Fruit fly (Drosophila melanogaster) whole organism, embryonic: ENCODE data around the gene Art9.

ENCODE experiments used
- BEAF-32 ChIP-seq: fragments of 200-800 bp; sonication (Bioruptor generic); optimal IDR thresholded peaks from 3 replicates; lab custom pipeline; 2017; ENCODE audit warnings: missing biosample characterization, missing genetic modification characterization, mild to moderate bottlenecking, moderate library complexity, missing genetic modification reagents
- CG16779 ChIP-seq: fragments of 200-800 bp; sonication (Bioruptor generic); IDR thresholded peaks from 2 replicates; pipeline ENCODE4 v1.3.6; 2022; ENCODE audit warnings: missing biosample characterization, missing genetic modification characterization
- CG8281 ChIP-seq: fragments of 200-800 bp; sonication (Bioruptor generic); optimal IDR thresholded peaks from 2 replicates; lab custom pipeline; 2018; ENCODE audit warnings: missing biosample characterization, mild to moderate bottlenecking, missing genetic modification characterization, moderate library complexity
- HmgD ChIP-seq: fragments of 200-800 bp; sonication (Bioruptor generic); optimal IDR thresholded peaks from 3 replicates; lab custom pipeline; 2016; ENCODE audit warnings: missing biosample characterization, missing genetic modification characterization
- Lpt ChIP-seq: fragments of >200 bp; optimal IDR thresholded peaks from 2 replicates; lab custom pipeline; 2018; ENCODE audit warnings: missing biosample characterization, missing genetic modification characterization
- NfI ChIP-seq: fragments of 200-800 bp; sonication (Bioruptor generic); optimal IDR thresholded peaks from 3 replicates; lab custom pipeline; 2018; ENCODE audit warnings: missing biosample characterization, mild to moderate bottlenecking, missing genetic modification characterization, moderate library complexity
- Oaz ChIP-seq: fragments of 200-800 bp; sonication (Bioruptor generic); IDR thresholded peaks from 2 replicates; pipeline ENCODE4 v1.3.6; 2022; ENCODE audit warnings: missing biosample characterization, missing genetic modification characterization
- corto ChIP-seq: fragments of 200-800 bp; sonication (Bioruptor generic); optimal IDR thresholded peaks from 2 replicates; lab custom pipeline; 2016; ENCODE audit warnings: missing biosample characterization, mild to moderate bottlenecking, missing genetic modification characterization, moderate library complexity
- gsb ChIP-seq: fragments of 200-800 bp; sonication (Bioruptor generic); IDR thresholded peaks from 2 replicates; pipeline ENCODE4 v1.3.6; 2022; ENCODE audit warnings: missing biosample characterization, missing genetic modification characterization
- org-1 ChIP-seq: fragments of 200-800 bp; sonication (Bioruptor generic); optimal IDR thresholded peaks from 2 replicates; lab custom pipeline; 2017; ENCODE audit warnings: missing biosample characterization, missing genetic modification characterization

DNA sequence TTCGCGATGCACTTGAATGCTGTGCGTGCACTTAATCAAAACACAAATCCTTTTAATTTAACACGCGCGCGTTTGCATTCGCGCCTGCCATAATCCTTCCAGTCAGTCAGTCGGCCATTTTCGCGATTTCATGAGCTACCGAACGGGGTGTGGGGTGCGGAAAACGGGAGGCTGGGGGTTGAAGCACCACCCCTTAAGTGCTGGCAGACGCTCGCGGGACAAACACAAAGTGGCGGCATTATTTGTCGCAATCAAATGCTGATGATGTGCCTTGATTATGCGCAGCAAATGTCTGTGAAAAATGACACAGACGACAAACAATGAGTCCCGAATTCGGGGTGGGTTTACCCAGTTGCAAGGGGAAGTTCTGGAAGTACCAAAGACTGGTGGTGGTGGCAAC lies 47.7 kb downstream of the Art9 start:
- TF ChIP-seq BEAF-32 (GFP tag; lab: Kevin White, UChicago) (no peak), CG16779 (GFP tag; lab: Robert Waterston, UW) (no peak), NfI (GFP tag; lab: Kevin White, UChicago) (no peak), HmgD (GFP tag; lab: Kevin White, UChicago) (no peak), corto (no peak), gsb (no peak), Lpt (GFP tag; lab: Kevin White, UChicago) (no peak), org-1 (GFP tag; lab: Kevin White, UChicago) (no peak), Oaz (no peak), CG8281 (no peak)
